Worm (Caenorhabditis elegans): Measurements from ENCODE around the gene T03F7.7.

The T03F7.7 gene

ce11 chrV:11344816-11345336 lies 33.7 kb downstream of the T03F7.7 start:
- TF ChIP-seq egl-27 (tag; optimal IDR thresholded peaks at IDR 0.05) (no peak), nhr-10 (tag; optimal IDR thresholded peaks at IDR 0.05) (no peak), ztf-11 (tag; optimal IDR thresholded peaks at IDR 0.05) (no peak), unc-62 (GFP tag; optimal IDR thresholded peaks at IDR 0.05) (no peak), sma-9 (GFP tag; optimal IDR thresholded peaks at IDR 0.05) (no peak), sma-9 (tag; optimal IDR thresholded peaks at IDR 0.05) (no peak), nhr-129 (tag; optimal IDR thresholded peaks at IDR 0.05) (no peak), C34F6.9 (tag; optimal IDR thresholded peaks at IDR 0.05) (no peak), gmeb-1 (tag; optimal IDR thresholded peaks at IDR 0.05) (no peak), fos-1 (tag; optimal IDR thresholded peaks at IDR 0.05) (no peak), nhr-6 (tag; optimal IDR thresholded peaks at IDR 0.05) (no peak), F13H6.1 (tag; optimal IDR thresholded peaks at IDR 0.05) (no peak), mdl-1 (tag; optimal IDR thresholded peaks at IDR 0.05) (no peak), ZK546.5 (tag; optimal IDR thresholded peaks at IDR 0.05) (no peak), mab-5 (tag; optimal IDR thresholded peaks at IDR 0.05) (no peak), sma-3 (GFP tag; optimal IDR thresholded peaks at IDR 0.05) (no peak), nhr-25 (tag; optimal IDR thresholded peaks at IDR 0.05) (no peak), peb-1 (tag; optimal IDR thresholded peaks at IDR 0.05) (no peak)

- no peak for TF ChIP-seq nhr-12 (tag; optimal IDR thresholded peaks at IDR 0.05)
- no peak for TF ChIP-seq nhr-11 (tag; optimal IDR thresholded peaks at IDR 0.05)
- TF ChIP-seq nhr-21 (tag; optimal IDR thresholded peaks at IDR 0.05) = no peak
- no peak for TF ChIP-seq dmd-4 (tag; optimal IDR thresholded peaks at IDR 0.05)
- no peak for TF ChIP-seq Y55F3AM.14 (GFP tag; optimal IDR thresholded peaks at IDR 0.05)
- TF ChIP-seq zag-1 (tag; optimal IDR thresholded peaks at IDR 0.05) = no peak
- no peak for TF ChIP-seq ztf-4 (tag; optimal IDR thresholded peaks at IDR 0.05)
- no peak for TF ChIP-seq blmp-1 (tag; optimal IDR thresholded peaks at IDR 0.05; ENCODE audit: insufficient read depth)
- no peak for TF ChIP-seq F13H6.1 (tag; optimal IDR thresholded peaks at IDR 0.05)
- no peak for TF ChIP-seq snpc-4 (tag; optimal IDR thresholded peaks at IDR 0.05)
- TF ChIP-seq ceh-16 (tag; optimal IDR thresholded peaks at IDR 0.05) = no peak
- no peak for TF ChIP-seq elt-3 (tag; optimal IDR thresholded peaks at IDR 0.05)
Observed at ce11 chrV:11346912-11347311, 35.7 kb downstream of the T03F7.7 start, which contains the start of gene grl-7. Gene grl-7 (minus strand): TSS chrV:11347012.

ce11 chrV:11351263-11351662 lies 40.0 kb downstream of the T03F7.7 start:
- no peak for TF ChIP-seq crh-2 (tag; optimal IDR thresholded peaks at IDR 0.05)
- no peak for TF ChIP-seq nhr-25 (tag; optimal IDR thresholded peaks at IDR 0.05)
- no peak for TF ChIP-seq nhr-77 (tag; optimal IDR thresholded peaks at IDR 0.05)
- TF ChIP-seq dmd-4 (tag; optimal IDR thresholded peaks at IDR 0.05) = no peak
- TF ChIP-seq fos-1 (tag; optimal IDR thresholded peaks at IDR 0.05) = no peak
- TF ChIP-seq gmeb-1 (tag; optimal IDR thresholded peaks at IDR 0.05) = no peak
- no peak for TF ChIP-seq mbf-1 (tag; optimal IDR thresholded peaks at IDR 0.05)
- no peak for TF ChIP-seq peb-1 (tag; optimal IDR thresholded peaks at IDR 0.05)
- no peak for TF ChIP-seq nhr-11 (tag; optimal IDR thresholded peaks at IDR 0.05)
- no peak for TF ChIP-seq sem-4 (tag; optimal IDR thresholded peaks at IDR 0.05)
- TF ChIP-seq lin-11 (tag; optimal IDR thresholded peaks at IDR 0.05) = no peak
- TF ChIP-seq ama-1 (optimal IDR thresholded peaks at IDR 0.05) = no peak
- no peak for TF ChIP-seq lin-13 (GFP tag; optimal IDR thresholded peaks at IDR 0.05)
- no peak for TF ChIP-seq lin-39 (tag; optimal IDR thresholded peaks at IDR 0.05)
- no peak for TF ChIP-seq alr-1 (tag; optimal IDR thresholded peaks at IDR 0.05)
- no peak for TF ChIP-seq ztf-1 (GFP tag; conservative IDR thresholded peaks at IDR 0.05)
- no peak for TF ChIP-seq nhr-237 (tag; optimal IDR thresholded peaks at IDR 0.05)
- TF ChIP-seq snpc-4 (tag; optimal IDR thresholded peaks at IDR 0.05) = no peak
- TF ChIP-seq sma-9 (GFP tag; optimal IDR thresholded peaks at IDR 0.05) = no peak
- TF ChIP-seq sma-9 (tag; optimal IDR thresholded peaks at IDR 0.05) = no peak
- no peak for TF ChIP-seq F13H6.1 (tag; optimal IDR thresholded peaks at IDR 0.05)

- TF ChIP-seq F13H6.1 (tag; optimal IDR thresholded peaks at IDR 0.05) = no peak
- TF ChIP-seq egl-27 (tag; optimal IDR thresholded peaks at IDR 0.05) = no peak
- no peak for TF ChIP-seq lin-11 (tag; optimal IDR thresholded peaks at IDR 0.05)
- TF ChIP-seq mdl-1 (tag; optimal IDR thresholded peaks at IDR 0.05) = no peak
- no peak for TF ChIP-seq aly-2 (tag; optimal IDR thresholded peaks at IDR 0.05)
- no peak for TF ChIP-seq nhr-129 (tag; optimal IDR thresholded peaks at IDR 0.05)
- TF ChIP-seq ama-1 (optimal IDR thresholded peaks at IDR 0.05) = no peak
- no peak for TF ChIP-seq snpc-4 (tag; optimal IDR thresholded peaks at IDR 0.05)
- no peak for TF ChIP-seq elt-1 (tag; optimal IDR thresholded peaks at IDR 0.05)
- TF ChIP-seq unc-62 (GFP tag; optimal IDR thresholded peaks at IDR 0.05) = no peak
- no peak for TF ChIP-seq ceh-16 (tag; optimal IDR thresholded peaks at IDR 0.05)
- no peak for TF ChIP-seq zag-1 (tag; optimal IDR thresholded peaks at IDR 0.05)
- no peak for TF ChIP-seq unc-55 (GFP tag; optimal IDR thresholded peaks at IDR 0.05)
Observed at ce11 chrV:11352893-11353292, 41.7 kb downstream of the T03F7.7 start, which contains the start of gene npr-25. Gene npr-25 (minus strand): TSS chrV:11352993.
